Fruit fly (Drosophila melanogaster): ENCODE data around the gene vrs.

The vrs gene

DNA sequence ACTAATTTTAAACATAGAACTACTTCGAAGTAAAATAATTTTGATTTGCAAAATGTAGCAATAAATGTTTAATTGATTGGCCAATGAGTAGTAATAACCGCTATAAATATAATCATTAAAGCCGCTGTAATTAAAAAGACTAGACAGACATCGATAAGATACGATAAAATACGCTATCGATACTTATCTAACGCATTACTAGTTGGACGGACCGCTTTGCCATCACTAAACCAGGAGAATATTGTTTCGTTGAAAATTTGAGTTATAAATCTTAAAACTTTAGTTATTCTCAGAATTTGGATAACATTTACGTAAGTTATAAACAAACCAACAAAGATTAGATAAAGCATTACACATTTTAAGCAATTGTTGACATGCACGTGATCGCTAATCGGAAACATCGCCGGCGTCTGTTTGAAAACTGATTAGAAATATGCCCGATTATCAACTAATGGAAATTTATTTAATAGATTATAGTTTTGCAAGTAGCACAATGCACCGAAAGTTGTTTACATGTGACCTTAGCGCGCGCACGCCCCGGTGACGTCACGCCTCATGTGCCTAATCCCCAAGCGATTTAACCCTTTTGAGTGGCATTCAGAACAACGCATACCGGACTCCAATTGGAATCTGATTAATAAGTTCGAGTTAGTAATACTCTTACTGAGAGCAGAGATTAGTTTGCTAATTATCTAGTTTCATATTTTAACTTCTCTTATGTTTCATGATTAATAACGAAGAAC, 7.9 kb upstream of the vrs start, which contains the start of gene Desat1 (continued):
- TF ChIP-seq CG3995 (GFP tag; optimal IDR thresholded peaks at IDR 0.05): peak; percentile 19
- TF ChIP-seq Doc3 (GFP tag; IDR thresholded peaks at IDR 0.05; ENCODE audit: partially characterized antibody): peak; percentile 90
- TF ChIP-seq gcm2 (GFP tag; optimal IDR thresholded peaks at IDR 0.05): no peak
- peak in 1 of 2 experiments; percentile 41 for TF ChIP-seq Hr78 (GFP tag; optimal IDR thresholded peaks at IDR 0.05)
- TF ChIP-seq slou (GFP tag; optimal IDR thresholded peaks at IDR 0.05): no peak
- peak; percentile 9; the same call in 1 of the 2 replicates for TF ChIP-seq NFAT (GFP tag; IDR thresholded peaks at IDR 0.05)
- TF ChIP-seq Scr (GFP tag; IDR thresholded peaks at IDR 0.05; ENCODE audit: partially characterized antibody): peak; percentile 91
- TF ChIP-seq Kr (GFP tag; optimal IDR thresholded peaks at IDR 0.05): peak; percentile 98
- peak; percentile 82 for TF ChIP-seq exex (tag; optimal IDR thresholded peaks at IDR 0.05)
- no peak for TF ChIP-seq CG1024 (GFP tag; IDR thresholded peaks at IDR 0.05)
- peak; percentile 34 for TF ChIP-seq gfzf (GFP tag; optimal IDR thresholded peaks at IDR 0.05)
- TF ChIP-seq CG14667 (GFP tag; IDR thresholded peaks at IDR 0.05): no peak
- no peak for TF ChIP-seq z (GFP tag; IDR thresholded peaks at IDR 0.05)
- peak; percentile 85 for TF ChIP-seq Myb (GFP tag; optimal IDR thresholded peaks at IDR 0.05)
- no peak for TF ChIP-seq CG2678 (tag; optimal IDR thresholded peaks at IDR 0.05)
- TF ChIP-seq CG10543 (GFP tag; optimal IDR thresholded peaks at IDR 0.05): peak; percentile 31
- peak; percentile 26; the same call in 1 of the 3 replicates for TF ChIP-seq CG17361 (GFP tag; IDR thresholded peaks at IDR 0.05)
- peak; percentile 82 for TF ChIP-seq inv (GFP tag; IDR thresholded peaks at IDR 0.05; ENCODE audit: partially characterized antibody)
- peak; percentile 50 for TF ChIP-seq CG10267 (tag; optimal IDR thresholded peaks at IDR 0.05)
- peak; percentile 94 for TF ChIP-seq CG34224 (GFP tag; IDR thresholded peaks at IDR 0.05; ENCODE audit: partially characterized antibody)
- no peak for TF ChIP-seq Bdp1 (GFP tag; optimal IDR thresholded peaks at IDR 0.05)
- TF ChIP-seq CG5953 (GFP tag; IDR thresholded peaks at IDR 0.05): no peak
- TF ChIP-seq CG6791 (GFP tag; IDR thresholded peaks at IDR 0.05; ENCODE audit: partially characterized antibody): peak; percentile 95
- TF ChIP-seq BEAF-32 (GFP tag; optimal IDR thresholded peaks at IDR 0.05): peak; percentile 88
- peak; percentile 27 for TF ChIP-seq gcm (GFP tag; optimal IDR thresholded peaks at IDR 0.05)
- peak; percentile 74 for TF ChIP-seq CG34376 (GFP tag; optimal IDR thresholded peaks at IDR 0.05)
- peak; percentile 55 for TF ChIP-seq YL-1 (GFP tag; optimal IDR thresholded peaks at IDR 0.05)
- TF ChIP-seq cwo (GFP tag; optimal IDR thresholded peaks at IDR 0.05): peak; percentile 80
- no peak for TF ChIP-seq CG7372 (GFP tag; IDR thresholded peaks at IDR 0.05)
- TF ChIP-seq knrl (GFP tag; IDR thresholded peaks at IDR 0.05; ENCODE audit: partially characterized antibody): peak; percentile 90
- peak; percentile 94 for TF ChIP-seq CG13287 (GFP tag; IDR thresholded peaks at IDR 0.05; ENCODE audit: partially characterized antibody)
- no peak for TF ChIP-seq CG3281 (GFP tag; optimal IDR thresholded peaks at IDR 0.05)
- TF ChIP-seq sd (tag; optimal IDR thresholded peaks at IDR 0.05): peak; percentile 29
- no peak for TF ChIP-seq lilli (GFP tag; optimal IDR thresholded peaks at IDR 0.05)
- no peak for TF ChIP-seq vvl (GFP tag; IDR thresholded peaks at IDR 0.05)
- TF ChIP-seq Bgb (GFP tag; IDR thresholded peaks at IDR 0.05; ENCODE audit: partially characterized antibody): peak; percentile 90
- no peak for TF ChIP-seq chif (GFP tag; optimal IDR thresholded peaks at IDR 0.05)
- peak; percentile 11 for TF ChIP-seq gem (tag; optimal IDR thresholded peaks at IDR 0.05)
- no peak for TF ChIP-seq ewg (GFP tag; optimal IDR thresholded peaks at IDR 0.05)
- no peak for TF ChIP-seq ci (GFP tag; IDR thresholded peaks at IDR 0.05)
- TF ChIP-seq fru (optimal IDR thresholded peaks at IDR 0.05): no peak
- TF ChIP-seq tup (GFP tag; optimal IDR thresholded peaks at IDR 0.05): no peak
- peak; percentile 23 for TF ChIP-seq CG12659 (GFP tag; optimal IDR thresholded peaks at IDR 0.05)
- TF ChIP-seq CG8281 (tag; optimal IDR thresholded peaks at IDR 0.05): no peak
- TF ChIP-seq lbe (GFP tag; optimal IDR thresholded peaks at IDR 0.05): peak; percentile 50
- TF ChIP-seq HLH4C (GFP tag; IDR thresholded peaks at IDR 0.05; ENCODE audit: partially characterized antibody): peak; percentile 89
- TF ChIP-seq CG11504 (tag; optimal IDR thresholded peaks at IDR 0.05): no peak
- no peak for TF ChIP-seq Taf1 (GFP tag; IDR thresholded peaks at IDR 0.05)
